Fruit fly (Drosophila melanogaster): ENCODE data around the gene RhoL.
A peak's percentile ranks its signal among the peaks of the same experiment; 100 is the strongest.

RhoL gene

dm6 chr3R:9533181-9534124, 31.1 kb upstream of the RhoL start:
- TF ChIP-seq CG17802 (tag; optimal IDR thresholded peaks at IDR 0.05) (peak; percentile 74), CG10209 (GFP tag; optimal IDR thresholded peaks at IDR 0.05) (peak; percentile 97), danr (GFP tag; IDR thresholded peaks at IDR 0.05) (peak; percentile 92), Sox100B (GFP tag; optimal IDR thresholded peaks at IDR 0.05) (peak; percentile 99), CG1792 (GFP tag; optimal IDR thresholded peaks at IDR 0.05) (peak; percentile 86), ewg (GFP tag; optimal IDR thresholded peaks at IDR 0.05) (peak; percentile 91), Xbp1 (GFP tag; optimal IDR thresholded peaks at IDR 0.05) (peak; percentile 95), CG5245 (GFP tag; optimal IDR thresholded peaks at IDR 0.05) (peak; percentile 84), otp (GFP tag; IDR thresholded peaks at IDR 0.05) (0 out of 3 replicates have a peak, but pooled peaks have one; percentile 19), CG42726 (GFP tag; IDR thresholded peaks at IDR 0.05; ENCODE audit: partially characterized antibody) (0 out of 2 replicates have a peak, but pooled peaks have one; percentile 1), kay (GFP tag; optimal IDR thresholded peaks at IDR 0.05) (peak; percentile 96), pum (GFP tag; optimal IDR thresholded peaks at IDR 0.05) (peak; percentile 91), Atf-2 (GFP tag; optimal IDR thresholded peaks at IDR 0.05) (peak; percentile 90), CG7839 (tag; optimal IDR thresholded peaks at IDR 0.05) (peak; percentile 97), zen (tag; optimal IDR thresholded peaks at IDR 0.05) (peak; percentile 72), gcm (GFP tag; optimal IDR thresholded peaks at IDR 0.05) (peak; percentile 95), Dp (GFP tag; optimal IDR thresholded peaks at IDR 0.05) (peak; percentile 13), Antp (GFP tag; optimal IDR thresholded peaks at IDR 0.05) (peak; percentile 87), toy (GFP tag; IDR thresholded peaks at IDR 0.05) (peak; percentile 58), her (GFP tag; optimal IDR thresholded peaks at IDR 0.05) (peak; percentile 81), scrt (GFP tag; optimal IDR thresholded peaks at IDR 0.05) (peak; percentile 92), bsh (GFP tag; optimal IDR thresholded peaks at IDR 0.05) (peak; percentile 83 to 96), CG15269 (tag; optimal IDR thresholded peaks at IDR 0.05) (peak; percentile 97), Oli (tag; optimal IDR thresholded peaks at IDR 0.05) (peak; percentile 98), CG6854 (GFP tag; optimal IDR thresholded peaks at IDR 0.05) (peak; percentile 97), croc (GFP tag; conservative IDR thresholded peaks at IDR 0.05) (peak; percentile 85), CG10274 (GFP tag; optimal IDR thresholded peaks at IDR 0.05) (peak; percentile 94), lola (GFP tag; optimal IDR thresholded peaks at IDR 0.05) (peak in 1 of 3 experiments; percentile 95), hth (optimal IDR thresholded peaks at IDR 0.05) (no peak), lbe (GFP tag; optimal IDR thresholded peaks at IDR 0.05) (peak; percentile 84), disco-r (GFP tag; optimal IDR thresholded peaks at IDR 0.05) (peak; percentile 86), sim (GFP tag; IDR thresholded peaks at IDR 0.05) (0 out of 2 replicates have a peak, but pooled peaks have one; percentile 14), cad (GFP tag; optimal IDR thresholded peaks at IDR 0.05) (no peak), Lim3 (GFP tag; IDR thresholded peaks at IDR 0.05) (peak; percentile 40; the same call in 1 of the 2 replicates), CG31388 (GFP tag; optimal IDR thresholded peaks at IDR 0.05) (peak; percentile 87), ato (GFP tag; IDR thresholded peaks at IDR 0.05; ENCODE audit: partially characterized antibody) (no peak), HLH3B (GFP tag; IDR thresholded peaks at IDR 0.05) (peak; percentile 72), CG1602 (GFP tag; optimal IDR thresholded peaks at IDR 0.05) (peak; percentile 94), CG15011 (GFP tag; optimal IDR thresholded peaks at IDR 0.05) (peak; percentile 98), ttk (GFP tag; IDR thresholded peaks at IDR 0.05) (peak; percentile 78), fd64A (GFP tag; optimal IDR thresholded peaks at IDR 0.05) (peak; percentile 80), CG3163 (GFP tag; optimal IDR thresholded peaks at IDR 0.05) (peak; percentile 63), MESR4 (GFP tag; optimal IDR thresholded peaks at IDR 0.05) (peak; percentile 16), CG10321 (GFP tag; IDR thresholded peaks at IDR 0.05) (peak; percentile 43; the same call in 1 of the 2 replicates), CG14710 (tag; optimal IDR thresholded peaks at IDR 0.05) (peak; percentile 95), Dad (GFP tag; optimal IDR thresholded peaks at IDR 0.05) (peak; percentile 92), Mrtf (GFP tag; IDR thresholded peaks at IDR 0.05) (peak; percentile 83; the same call in 2 of the 3 replicates)
